Fruit fly (Drosophila melanogaster): ENCODE measurements around the gene Schip1.
A peak's percentile ranks its signal among the peaks of the same experiment; 100 is the strongest.

Schip1 gene

dm6 chr2L:10331066-10331847 is at the start of gene Schip1, which contains the start of gene Cox10:
Gene Schip1, minus strand, starts transcription at chr2L:10331116.
Gene Cox10, plus strand, starts transcription at chr2L:10331471.
- TF ChIP-seq Abd-B (GFP tag; optimal IDR thresholded peaks at IDR 0.05) (no peak), N (GFP tag; optimal IDR thresholded peaks at IDR 0.05) (no peak), Vsx2 (GFP tag; optimal IDR thresholded peaks at IDR 0.05; ENCODE audit: partially characterized antibody) (no peak), brk (GFP tag; optimal IDR thresholded peaks at IDR 0.05) (no peak), Dfd (GFP tag; optimal IDR thresholded peaks at IDR 0.05) (no peak), Rel (GFP tag; optimal IDR thresholded peaks at IDR 0.05) (no peak), Rel (tag; optimal IDR thresholded peaks at IDR 0.05) (no peak), Sp1 (GFP tag; optimal IDR thresholded peaks at IDR 0.05) (no peak), OdsH (GFP tag; optimal IDR thresholded peaks at IDR 0.05) (no peak), dmrt93B (GFP tag; optimal IDR thresholded peaks at IDR 0.05) (no peak)

- TF ChIP-seq CG9705 (GFP tag; optimal IDR thresholded peaks at IDR 0.05) (no peak), Rel (GFP tag; optimal IDR thresholded peaks at IDR 0.05) (no peak), Rel (tag; optimal IDR thresholded peaks at IDR 0.05) (peak; percentile 1)
Measured at dm6 chr2L:10379865-10380264, 48.9 kb upstream of the Schip1 start, which contains the start of gene gny. Gene gny, plus strand, starts transcription at chr2L:10380103.

dm6 chr2L:10378631-10379030 is 47.7 kb upstream of the Schip1 start:
- TF ChIP-seq dmrt93B (GFP tag; optimal IDR thresholded peaks at IDR 0.05) = no peak
- TF ChIP-seq OdsH (GFP tag; optimal IDR thresholded peaks at IDR 0.05) = no peak

- TF ChIP-seq dl (GFP tag; optimal IDR thresholded peaks at IDR 0.05; ENCODE audit: insufficient read depth in 1 of 2, partially characterized antibody in 2 of 2) (no peak), N (GFP tag; optimal IDR thresholded peaks at IDR 0.05) (no peak), Hr83 (GFP tag; optimal IDR thresholded peaks at IDR 0.05; ENCODE audit: poor library complexity, severe bottlenecking) (no peak), ey (GFP tag; optimal IDR thresholded peaks at IDR 0.05) (no peak), sage (GFP tag; optimal IDR thresholded peaks at IDR 0.05) (no peak), OdsH (GFP tag; optimal IDR thresholded peaks at IDR 0.05) (no peak), lola (GFP tag; optimal IDR thresholded peaks at IDR 0.05) (no peak), Hnf4 (GFP tag; optimal IDR thresholded peaks at IDR 0.05) (no peak), GATAd (GFP tag; optimal IDR thresholded peaks at IDR 0.05) (no peak), brk (GFP tag; optimal IDR thresholded peaks at IDR 0.05) (no peak), jim (GFP tag; optimal IDR thresholded peaks at IDR 0.05) (no peak), Mio (GFP tag; optimal IDR thresholded peaks at IDR 0.05) (no peak)
Measured at dm6 chr2L:10376276-10376675, 45.4 kb upstream of the Schip1 start.

- TF ChIP-seq Sp1 (GFP tag; optimal IDR thresholded peaks at IDR 0.05) (peak; percentile 69), Vsx2 (GFP tag; optimal IDR thresholded peaks at IDR 0.05; ENCODE audit: partially characterized antibody) (no peak), dmrt93B (GFP tag; optimal IDR thresholded peaks at IDR 0.05) (no peak), Myc (optimal IDR thresholded peaks at IDR 0.05) (no peak), Hr83 (GFP tag; optimal IDR thresholded peaks at IDR 0.05; ENCODE audit: poor library complexity, severe bottlenecking) (peak; percentile 21), OdsH (GFP tag; optimal IDR thresholded peaks at IDR 0.05) (peak; percentile 18), Rel (GFP tag; optimal IDR thresholded peaks at IDR 0.05) (no peak), Rel (tag; optimal IDR thresholded peaks at IDR 0.05) (peak; percentile 43), h (GFP tag; optimal IDR thresholded peaks at IDR 0.05) (no peak), rgr (GFP tag; optimal IDR thresholded peaks at IDR 0.05) (peak; percentile 62), HLH106 (tag; optimal IDR thresholded peaks at IDR 0.05) (peak; percentile 69), psq (GFP tag; optimal IDR thresholded peaks at IDR 0.05) (no peak), jim (GFP tag; optimal IDR thresholded peaks at IDR 0.05) (no peak), ey (GFP tag; optimal IDR thresholded peaks at IDR 0.05) (no peak), dl (GFP tag; optimal IDR thresholded peaks at IDR 0.05; ENCODE audit: insufficient read depth in 1 of 2, partially characterized antibody in 2 of 2) (no peak), lola (GFP tag; optimal IDR thresholded peaks at IDR 0.05) (no peak)
Measured at dm6 chr2L:10375464-10376236, 44.7 kb upstream of the Schip1 start, which contains the start of the genes CG33303 and dpr19. Gene CG33303, minus strand, starts transcription at chr2L:10375757. Gene dpr19, plus strand, starts transcription at chr2L:10376168.
